Fruit fly (Drosophila melanogaster) whole organism, wandering third instar larva: Measurements from ENCODE around the gene CG31418.

ENCODE experiments used
- Hr83 ChIP-seq: fragments of 200-300 bp; sonication (Bioruptor generic); optimal IDR thresholded peaks from 2 replicates; lab custom pipeline; 2016; ENCODE audit warnings: missing biosample characterization, mild to moderate bottlenecking, missing genetic modification characterization, moderate library complexity; ENCODE audit not compliant: poor library complexity, severe bottlenecking
- Jra ChIP-seq: sonication (Bioruptor generic); optimal IDR thresholded peaks from 2 replicates; lab custom pipeline; 2016; ENCODE audit warnings: missing biosample characterization, missing genetic modification characterization
- Mio ChIP-seq: sonication (Bioruptor generic); optimal IDR thresholded peaks from 2 replicates; lab custom pipeline; 2016; ENCODE audit warnings: missing biosample characterization, missing genetic modification characterization
- brk ChIP-seq: fragments of 200-800 bp; sonication (Bioruptor generic); optimal IDR thresholded peaks from 2 replicates; lab custom pipeline; 2016; ENCODE audit warnings: missing biosample characterization, mild to moderate bottlenecking, missing genetic modification characterization
- h ChIP-seq: fragments of 200-800 bp; sonication (Bioruptor generic); optimal IDR thresholded peaks from 3 replicates; lab custom pipeline; 2016; ENCODE audit warnings: missing biosample characterization, mild to moderate bottlenecking, missing genetic modification characterization
- lola ChIP-seq: fragments of >200 bp; optimal IDR thresholded peaks from 2 replicates; lab custom pipeline; 2017; ENCODE audit warnings: missing biosample characterization, missing genetic modification characterization
- psq ChIP-seq: fragments of 200-800 bp; sonication (Bioruptor generic); optimal IDR thresholded peaks from 3 replicates; lab custom pipeline; 2017; ENCODE audit warnings: missing biosample characterization, mild to moderate bottlenecking, missing genetic modification characterization, moderate library complexity
- sv ChIP-seq: fragments of 200-800 bp; sonication (Bioruptor generic); optimal IDR thresholded peaks from 3 replicates; lab custom pipeline; 2016; ENCODE audit warnings: missing biosample characterization, missing genetic modification characterization
- tai ChIP-seq: sonication (Bioruptor generic); optimal IDR thresholded peaks from 2 replicates; lab custom pipeline; 2016; ENCODE audit warnings: missing biosample characterization, missing genetic modification characterization

DNA sequence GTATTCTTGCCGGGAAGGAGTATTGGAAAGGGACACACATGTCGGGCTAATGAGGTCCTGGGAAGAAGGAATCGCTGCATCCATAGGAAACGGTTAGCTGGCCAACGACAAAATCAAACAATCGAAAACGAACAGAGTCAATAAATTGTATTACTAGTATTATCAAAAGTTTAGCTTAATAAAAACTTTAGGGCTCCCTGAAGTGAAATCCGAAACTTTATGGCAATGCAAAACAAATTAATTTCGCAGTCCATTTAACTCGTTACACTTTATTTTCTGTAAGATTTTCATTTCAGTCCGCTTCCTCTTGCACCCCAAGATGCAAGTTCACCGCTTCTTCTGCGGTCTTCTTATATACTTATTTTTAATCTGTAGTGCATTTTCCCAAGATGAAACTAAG lies 753 bp downstream of the CG31418 start, which contains the start of gene CG31419:
- TF ChIP-seq psq, result no peak
- TF ChIP-seq brk (GFP tag; lab: Kevin White, UChicago), result no peak
- TF ChIP-seq tai, result no peak
- TF ChIP-seq Mio, result no peak
- no peak for TF ChIP-seq Hr83 (GFP tag; lab: Kevin White, UChicago)
- TF ChIP-seq sv (GFP tag; lab: Kevin White, UChicago), result no peak
- no peak for TF ChIP-seq Jra (GFP tag; lab: Kevin White, UChicago)
- TF ChIP-seq h, result no peak
- TF ChIP-seq lola (GFP tag; lab: Kevin White, UChicago), result no peak
